Fruit fly (Drosophila melanogaster) ovary, adult (tissue): ENCODE data around the gene CG42237.

Source experiments
- CG17801 ChIP-seq: fragments of 200-800 bp; optimal IDR thresholded peaks from 2 replicates; lab custom pipeline; 2019; ENCODE audit warnings: missing biosample characterization, mild to moderate bottlenecking, missing genetic modification characterization, moderate library complexity; ENCODE audit not compliant: partially characterized antibody

Gene CG42237

DNA sequence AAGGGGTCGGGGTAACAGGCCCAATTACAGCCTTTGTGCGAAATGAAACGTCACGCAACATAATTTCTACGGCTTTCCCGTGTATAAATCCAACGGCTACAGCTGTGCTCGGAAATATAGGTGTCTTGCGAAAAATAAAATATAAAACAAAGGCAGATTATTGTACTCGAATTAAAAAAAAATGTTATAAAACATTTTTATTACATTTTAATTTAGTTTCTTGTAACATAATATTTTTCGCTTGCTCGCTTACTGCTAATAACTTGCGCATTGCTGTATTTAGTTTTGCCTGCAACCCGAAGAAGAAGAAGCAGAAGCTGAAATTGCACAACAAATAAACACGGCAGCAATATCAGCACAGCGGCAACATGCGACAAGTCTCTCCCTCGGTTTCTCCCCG is 28.2 kb downstream of the CG42237 start:
- no peak for TF ChIP-seq CG17801 (GFP tag; lab: Kevin White, UChicago)

- TF ChIP-seq CG17801 (GFP tag; lab: Kevin White, UChicago) = no peak
These were observed 30.9 kb downstream of the CG42237 start for dm6 chrX:13145858-13146257.

DNA sequence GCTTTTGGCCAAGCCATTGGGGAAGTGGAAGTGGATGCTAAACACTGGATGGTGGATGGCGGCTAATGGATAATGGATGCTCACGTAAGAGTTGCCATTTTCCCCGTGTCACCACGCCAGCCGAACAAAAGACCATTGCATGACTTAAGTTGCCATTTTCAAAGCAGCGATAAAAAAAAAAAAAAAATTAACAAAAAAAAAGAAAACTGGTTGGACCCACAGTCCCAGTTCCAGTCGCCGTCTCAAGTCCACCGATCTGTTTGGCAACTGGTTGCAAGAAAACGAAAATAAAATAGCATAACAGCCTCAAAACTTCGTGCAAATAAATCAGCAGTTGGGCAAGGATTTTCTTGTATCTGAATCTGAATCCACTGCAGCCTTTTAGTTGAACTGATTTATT is 34.2 kb downstream of the CG42237 start:
- no peak for TF ChIP-seq CG17801 (GFP tag; lab: Kevin White, UChicago)

DNA sequence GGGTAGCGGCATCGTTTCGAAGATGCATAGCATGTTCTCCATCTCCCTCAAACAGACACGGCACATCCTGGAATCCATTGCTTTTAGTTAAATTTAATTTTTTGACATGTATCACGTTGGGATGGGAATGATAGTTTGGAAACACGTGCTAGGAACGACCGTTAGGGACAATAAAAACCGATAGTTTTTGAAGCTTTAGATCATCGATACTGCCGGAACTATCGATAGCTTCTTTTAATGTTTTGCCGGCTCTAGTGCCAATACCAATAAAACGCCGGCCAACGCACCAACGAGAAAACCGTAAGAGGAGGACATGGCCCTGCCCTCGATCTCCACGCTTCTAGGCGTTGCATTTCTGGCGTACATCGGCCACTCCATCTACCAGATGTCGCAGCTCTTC is 39.9 kb downstream of the CG42237 start, which contains the start of the genes CG4318 and CG4332:
CG4318 (minus strand) TSS at position 142 of the 400 bp plus-strand sequence.
CG4332 (plus strand) TSS at position 256 of the 400 bp plus-strand sequence.
- peak; percentile 6 for TF ChIP-seq CG17801 (GFP tag; lab: Kevin White, UChicago)

DNA sequence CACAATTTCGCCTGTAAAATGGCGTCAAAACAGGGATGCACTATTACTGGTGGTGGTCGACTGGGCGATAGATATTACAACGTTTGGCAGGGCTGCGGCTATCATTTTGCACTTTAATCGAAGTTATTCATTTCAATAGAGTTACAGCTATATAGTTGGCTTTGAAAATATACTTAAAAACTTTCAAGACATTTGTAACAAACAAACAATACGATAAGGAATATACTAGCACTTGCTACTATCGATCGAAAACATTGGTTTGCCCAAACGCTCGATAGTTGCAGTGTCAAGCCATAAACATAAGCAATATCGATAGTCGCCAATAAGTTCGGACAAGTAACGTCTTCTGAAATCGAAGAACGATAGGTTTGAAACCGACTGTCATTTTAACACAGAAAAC is 44.5 kb downstream of the CG42237 start, which contains the start of the genes Bap60 and CG12096:
Bap60 (minus strand) TSS at position 28 of the 400 bp plus-strand sequence.
CG12096 (plus strand) TSS at position 124 of the 400 bp plus-strand sequence.
- peak; percentile 86 for TF ChIP-seq CG17801 (GFP tag; lab: Kevin White, UChicago)
